Worm (Caenorhabditis elegans) whole organism, young adult: ENCODE data around the gene fkh-4.

Experiments used
- F23B12.7 ChIP-seq: sonication (generic microtip); optimal IDR thresholded peaks from 2 replicates; lab custom pipeline; 2017; ENCODE audit warnings: missing genetic modification characterization, mild to moderate bottlenecking, missing compliant biosample characterization, antibody characterized with exemption, moderate library complexity; ENCODE audit not compliant: insufficient read depth
- F49E8.2 ChIP-seq: sonication (generic microtip); optimal IDR thresholded peaks from 3 replicates; lab custom pipeline; 2017; ENCODE audit warnings: missing genetic modification characterization, mild to moderate bottlenecking, missing compliant biosample characterization, antibody characterized with exemption, moderate library complexity; ENCODE audit not compliant: insufficient read depth
- aptf-2 ChIP-seq: fragments of 200-800 bp; sonication (Bioruptor generic); conservative IDR thresholded peaks from 2 replicates; pipeline ENCODE4 v1.3.6; 2022; ENCODE audit warnings: missing genetic modification reagents, missing genetic modification characterization, missing compliant biosample characterization
- attf-5 ChIP-seq: fragments of 200-800 bp; sonication (Bioruptor generic); optimal IDR thresholded peaks from 2 replicates; lab custom pipeline; 2018; ENCODE audit warnings: mild to moderate bottlenecking, missing genetic modification characterization, missing compliant biosample characterization
- efl-1 ChIP-seq: fragments of 150-350 bp; optimal IDR thresholded peaks from 2 replicates; lab custom pipeline; 2014; ENCODE audit warnings: missing biosample characterization, missing genetic modification reagents, missing genetic modification characterization
- him-1 ChIP-seq: sonication (generic microtip); optimal IDR thresholded peaks from 2 replicates; lab custom pipeline; 2016; ENCODE audit warnings: missing genotype, missing genetic modification reagents, missing genetic modification characterization, missing compliant biosample characterization
- let-607 ChIP-seq, 2 experiments: fragments of 200-800 bp in 1 of 2; sonication (Bioruptor generic) in 1 of 2; sonication (generic microtip) in 1 of 2; optimal IDR thresholded peaks; 2 replicates each; lab custom pipeline; 2016 to 2018; ENCODE audit warnings: mild to moderate bottlenecking in 2 of 2, missing compliant biosample characterization in 2 of 2, missing genetic modification characterization in 2 of 2, moderate library complexity in 2 of 2, missing genotype in 1 of 2
- mes-4 ChIP-seq: sonication (generic microtip); optimal IDR thresholded peaks from 2 replicates; lab custom pipeline; 2016; ENCODE audit warnings: missing genotype, missing genetic modification characterization, missing compliant biosample characterization
- rec-8 ChIP-seq, 2 experiments: sonication (generic microtip); optimal IDR thresholded peaks; 2 replicates each; lab custom pipeline; 2016; ENCODE audit warnings: mild to moderate bottlenecking in 2 of 2, missing genetic modification characterization in 2 of 2, missing genetic modification reagents in 2 of 2, missing genotype in 2 of 2, missing biosample characterization in 1 of 2, missing compliant biosample characterization in 1 of 2, moderate library complexity in 1 of 2
- unc-130 ChIP-seq: sonication (generic microtip); optimal IDR thresholded peaks from 2 replicates; lab custom pipeline; 2016; ENCODE audit warnings: missing genetic modification reagents, missing genetic modification characterization, missing compliant biosample characterization

DNA sequence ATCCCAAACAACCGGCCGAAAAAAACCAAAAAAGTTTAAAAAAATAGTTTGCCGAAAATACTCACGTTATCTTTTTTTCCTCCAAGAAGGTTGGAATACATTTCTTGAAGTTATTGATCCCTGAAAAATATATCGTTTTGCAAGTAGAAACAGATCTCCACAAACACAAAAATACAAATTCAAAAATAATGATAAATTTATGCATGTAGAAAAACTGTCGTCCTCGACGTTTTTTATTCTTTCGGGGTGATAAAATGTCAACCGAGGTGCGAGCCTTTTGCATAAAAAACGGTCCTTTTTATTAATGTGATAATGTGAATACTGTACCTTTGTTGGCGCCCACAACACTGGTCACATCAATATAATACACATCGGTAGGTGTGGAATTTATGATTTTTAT lies 35.1 kb upstream of the fkh-4 start, which contains the start of gene F02D10.2:
- TF ChIP-seq F49E8.2 (no peak), mes-4 (tag; lab: Kevin White, UChicago) (no peak), aptf-2 (GFP tag; lab: Robert Waterston, UW) (no peak), him-1 (tag; lab: Kevin White, UChicago) (no peak), let-607 (tag; optimal IDR thresholded peaks at IDR 0.05; lab: Kevin White, UChicago) (no peak), attf-5 (no peak), rec-8 (tag; optimal IDR thresholded peaks at IDR 0.05; lab: Kevin White, UChicago) (no peak), unc-130 (GFP tag; lab: Kevin White, UChicago) (no peak), efl-1 (GFP tag; lab: Kevin White, UChicago) (no peak), F23B12.7 (tag; lab: Kevin White, UChicago) (no peak)
